Worm (Caenorhabditis elegans) whole organism, late embryonic: Measurements from ENCODE around the gene Y42H9AR.4.

Experiments used
- Y22D7AL.16 ChIP-seq: sonication (generic microtip); optimal IDR thresholded peaks from 2 replicates; lab custom pipeline; 2016; ENCODE audit warnings: missing genetic modification characterization, missing compliant biosample characterization
- ceh-30 ChIP-seq: fragments of 150-350 bp; optimal IDR thresholded peaks from 2 replicates; lab custom pipeline; 2014; ENCODE audit warnings: missing biosample characterization, missing genetic modification characterization
- ceh-9 ChIP-seq: sonication (generic microtip); optimal IDR thresholded peaks from 2 replicates; lab custom pipeline; 2016; ENCODE audit warnings: mild to moderate bottlenecking, missing genetic modification characterization, inconsistent platforms, missing compliant biosample characterization
- dve-1 ChIP-seq: sonication (generic microtip); optimal IDR thresholded peaks from 2 replicates; lab custom pipeline; 2017; ENCODE audit warnings: antibody characterized with exemption, mild to moderate bottlenecking, missing genetic modification characterization, missing compliant biosample characterization
- pqm-1 ChIP-seq: sonication (generic microtip); optimal IDR thresholded peaks from 2 replicates; lab custom pipeline; 2016; ENCODE audit warnings: missing genetic modification characterization, missing compliant biosample characterization

DNA sequence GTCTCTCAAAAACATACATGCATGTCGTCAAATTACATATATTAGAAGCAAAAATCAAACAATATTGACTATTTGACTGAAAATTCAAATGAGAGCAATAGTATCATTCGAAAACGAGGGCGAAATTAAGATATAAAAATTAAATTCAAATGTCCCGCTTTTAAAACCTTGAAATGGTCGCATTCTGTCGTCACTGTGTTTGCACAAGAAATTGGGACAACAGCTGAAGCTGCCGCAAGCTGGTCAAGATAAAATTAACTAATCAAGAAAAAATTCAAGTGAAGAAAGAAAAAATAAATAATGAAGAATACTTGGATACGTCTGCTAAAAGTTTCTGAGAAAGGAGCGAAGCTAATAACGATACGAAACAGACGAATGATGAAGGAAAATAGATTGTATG lies 628 bp upstream of the Y42H9AR.4 start:
- TF ChIP-seq dve-1 (tag; lab: Kevin White, UChicago), result no peak
- TF ChIP-seq ceh-30 (tag; lab: Kevin White, UChicago), result no peak
- no peak for TF ChIP-seq Y22D7AL.16 (tag; lab: Kevin White, UChicago)
- TF ChIP-seq ceh-9 (tag; lab: Kevin White, UChicago), result no peak
- TF ChIP-seq pqm-1 (tag; lab: Kevin White, UChicago), result no peak
